Worm (Caenorhabditis elegans) whole organism, L4 larva: ENCODE data around the gene W04G3.7.

Experiments
- ces-1 ChIP-seq: fragments of 150-350 bp; sonication (generic microtip); optimal IDR thresholded peaks from 4 replicates; lab custom pipeline; 2014; ENCODE audit warnings: missing biosample characterization, missing genetic modification reagents, missing genetic modification characterization
- fkh-10 ChIP-seq: fragments of 150-350 bp; optimal IDR thresholded peaks from 2 replicates; lab custom pipeline; 2014; ENCODE audit warnings: missing biosample characterization, missing genetic modification reagents, missing genetic modification characterization
- lin-13 ChIP-seq: fragments of 150-350 bp; optimal IDR thresholded peaks from 2 replicates; lab custom pipeline; 2014; ENCODE audit warnings: missing biosample characterization, missing genetic modification reagents, missing genetic modification characterization
- mxl-3 ChIP-seq: fragments of 200-800 bp; sonication (Bioruptor generic); optimal IDR thresholded peaks from 2 replicates; lab custom pipeline; 2018; ENCODE audit warnings: mild to moderate bottlenecking, missing genetic modification characterization, missing compliant biosample characterization
- nhr-25 ChIP-seq: sonication (generic microtip); optimal IDR thresholded peaks from 2 replicates; lab custom pipeline; 2017; ENCODE audit warnings: missing genetic modification characterization, mild to moderate bottlenecking, missing compliant biosample characterization, antibody characterized with exemption, moderate library complexity, borderline replicate concordance; ENCODE audit not compliant: insufficient read depth
- pha-4 ChIP-seq, 2 experiments: fragments of 150-350 bp in 1 of 2; fragments of 200-800 bp in 1 of 2; sonication (Bioruptor generic) in 1 of 2; IDR thresholded peaks in 1 of 2; optimal IDR thresholded peaks in 1 of 2; 2 replicates each; pipeline versions ENCODE4 v1.3.6 to Lab custom; 2014 to 2022; ENCODE audit warnings: missing genetic modification characterization in 2 of 2, missing genetic modification reagents in 2 of 2, missing biosample characterization in 1 of 2, missing compliant biosample characterization in 1 of 2
- spr-3 ChIP-seq: fragments of 200-800 bp; sonication (Bioruptor generic); optimal IDR thresholded peaks from 2 replicates; lab custom pipeline; 2018; ENCODE audit warnings: mild to moderate bottlenecking, missing genetic modification characterization, missing compliant biosample characterization
- unc-130 ChIP-seq: sonication (generic microtip); optimal IDR thresholded peaks from 2 replicates; lab custom pipeline; 2016; ENCODE audit warnings: missing genetic modification reagents, missing genetic modification characterization, missing compliant biosample characterization
- vab-7 ChIP-seq: fragments of 200-800 bp; sonication (Bioruptor generic); IDR thresholded peaks from 2 replicates; pipeline ENCODE4 v1.3.6; 2022; ENCODE audit warnings: missing genetic modification reagents, missing genetic modification characterization, missing compliant biosample characterization
- zfp-3 ChIP-seq: fragments of 200-800 bp; sonication (Bioruptor generic); conservative IDR thresholded peaks from 2 replicates; pipeline ENCODE4 v1.3.6; 2022; ENCODE audit warnings: missing genetic modification reagents, missing genetic modification characterization, missing compliant biosample characterization
- ztf-7 ChIP-seq: fragments of 150-350 bp; optimal IDR thresholded peaks from 2 replicates; lab custom pipeline; 2014; ENCODE audit warnings: missing biosample characterization, missing genetic modification characterization

- TF ChIP-seq ztf-7 (tag; lab: Kevin White, UChicago) (no peak), pha-4 (GFP tag; IDR thresholded peaks at IDR 0.05; lab: Robert Waterston, UW) (no peak), pha-4 (tag; optimal IDR thresholded peaks at IDR 0.05; lab: Kevin White, UChicago) (no peak), unc-130 (GFP tag; lab: Kevin White, UChicago) (no peak), mxl-3 (GFP tag; lab: Kevin White, UChicago) (no peak), zfp-3 (no peak), fkh-10 (GFP tag; lab: Kevin White, UChicago) (no peak), vab-7 (GFP tag; lab: Robert Waterston, UW) (no peak), nhr-25 (tag; lab: Kevin White, UChicago) (no peak), ces-1 (GFP tag; lab: Kevin White, UChicago) (no peak), lin-13 (GFP tag; lab: Kevin White, UChicago) (no peak), spr-3 (GFP tag; lab: Kevin White, UChicago) (no peak)
These were observed 31.7 kb upstream of the W04G3.7 start, which contains the start of gene nlp-66 for ce11 chrX:11116723-11117122.
